Worm (Caenorhabditis elegans) whole organism, L2 larva: ENCODE results near the gene srt-48.

Source experiments
- C34F6.9 ChIP-seq: fragments of 150-350 bp; optimal IDR thresholded peaks from 2 replicates; lab custom pipeline; 2014; ENCODE audit warnings: missing biosample characterization, missing genetic modification characterization
- F13H6.1 ChIP-seq: sonication (generic microtip); optimal IDR thresholded peaks from 2 replicates; lab custom pipeline; 2016; ENCODE audit warnings: missing genetic modification characterization, missing compliant biosample characterization
- Y55F3AM.14 ChIP-seq: fragments of 200-800 bp; sonication (Bioruptor generic); optimal IDR thresholded peaks from 2 replicates; lab custom pipeline; 2018; ENCODE audit warnings: mild to moderate bottlenecking, missing genetic modification characterization, missing compliant biosample characterization
- ZK546.5 ChIP-seq: sonication (generic microtip); optimal IDR thresholded peaks from 2 replicates; lab custom pipeline; 2017; ENCODE audit warnings: missing biosample characterization, missing genetic modification characterization
- alr-1 ChIP-seq: fragments of 150-350 bp; optimal IDR thresholded peaks from 2 replicates; lab custom pipeline; 2014; ENCODE audit warnings: missing biosample characterization, missing genetic modification characterization
- aly-2 ChIP-seq: fragments of 150-350 bp; optimal IDR thresholded peaks from 2 replicates; lab custom pipeline; 2014; ENCODE audit warnings: missing biosample characterization, missing genetic modification characterization
- ama-1 ChIP-seq: fragments of 150-350 bp; optimal IDR thresholded peaks from 2 replicates; lab custom pipeline; 2018; ENCODE audit warnings: inconsistent platforms
- ceh-16 ChIP-seq: fragments of 150-350 bp; optimal IDR thresholded peaks from 2 replicates; lab custom pipeline; 2014; ENCODE audit warnings: missing biosample characterization, missing genetic modification characterization
- ceh-82 ChIP-seq: fragments of 150-350 bp; optimal IDR thresholded peaks from 2 replicates; lab custom pipeline; 2014; ENCODE audit warnings: missing biosample characterization, missing genetic modification characterization
- crh-2 ChIP-seq: sonication (generic microtip); optimal IDR thresholded peaks from 2 replicates; lab custom pipeline; 2017; ENCODE audit warnings: missing biosample characterization, missing genetic modification characterization
- dmd-4 ChIP-seq: sonication (generic microtip); optimal IDR thresholded peaks from 2 replicates; lab custom pipeline; 2017; ENCODE audit warnings: missing biosample characterization, missing genetic modification characterization
- egl-27 ChIP-seq: sonication (generic microtip); optimal IDR thresholded peaks from 3 replicates; lab custom pipeline; 2017; ENCODE audit warnings: missing biosample characterization, missing genetic modification reagents, missing genetic modification characterization
- elt-1 ChIP-seq: fragments of 150-350 bp; optimal IDR thresholded peaks from 2 replicates; lab custom pipeline; 2014; ENCODE audit warnings: missing biosample characterization, missing genetic modification characterization
- elt-3 ChIP-seq: sonication (generic microtip); optimal IDR thresholded peaks from 2 replicates; lab custom pipeline; 2017; ENCODE audit warnings: missing biosample characterization, missing genetic modification characterization
- fos-1 ChIP-seq: fragments of 150-350 bp; optimal IDR thresholded peaks from 2 replicates; lab custom pipeline; 2014; ENCODE audit warnings: missing biosample characterization, missing genetic modification characterization
- gmeb-1 ChIP-seq: fragments of 150-350 bp; optimal IDR thresholded peaks from 2 replicates; lab custom pipeline; 2014; ENCODE audit warnings: missing biosample characterization, missing genetic modification characterization
- lin-11 ChIP-seq: fragments of 150-350 bp; sonication (generic microtip); optimal IDR thresholded peaks from 2 replicates; lab custom pipeline; 2014; ENCODE audit warnings: missing biosample characterization, missing genetic modification characterization, inconsistent platforms, mixed read lengths
- lin-13 ChIP-seq: fragments of 150-350 bp; optimal IDR thresholded peaks from 2 replicates; lab custom pipeline; 2014; ENCODE audit warnings: missing biosample characterization, missing genetic modification reagents, missing genetic modification characterization
- lin-39 ChIP-seq: fragments of 150-350 bp; optimal IDR thresholded peaks from 2 replicates; lab custom pipeline; 2014; ENCODE audit warnings: missing biosample characterization, missing genetic modification reagents, missing genetic modification characterization
- lsy-2 ChIP-seq, 2 experiments: fragments of 150-350 bp in 1 of 2; sonication (generic microtip) in 1 of 2; optimal IDR thresholded peaks; 2 replicates each; lab custom pipeline; 2014 to 2017; ENCODE audit warnings: missing biosample characterization in 2 of 2, missing genetic modification characterization in 2 of 2
- mbf-1 ChIP-seq: sonication (generic microtip); optimal IDR thresholded peaks from 2 replicates; lab custom pipeline; 2017; ENCODE audit warnings: missing biosample characterization, missing genetic modification characterization
- mdl-1 ChIP-seq, 2 experiments: fragments of 150-350 bp in 1 of 2; sonication (generic microtip) in 1 of 2; optimal IDR thresholded peaks; 2 replicates each; lab custom pipeline; 2017; ENCODE audit warnings: missing biosample characterization in 2 of 2, missing genetic modification characterization in 2 of 2
- nhr-10 ChIP-seq: sonication (generic microtip); optimal IDR thresholded peaks from 2 replicates; lab custom pipeline; 2017; ENCODE audit warnings: missing biosample characterization, missing genetic modification characterization
- nhr-11 ChIP-seq: fragments of 150-350 bp; optimal IDR thresholded peaks from 2 replicates; lab custom pipeline; 2014; ENCODE audit warnings: missing biosample characterization, missing genetic modification characterization
- nhr-12 ChIP-seq: fragments of 150-350 bp; optimal IDR thresholded peaks from 2 replicates; lab custom pipeline; 2014; ENCODE audit warnings: missing biosample characterization, missing genetic modification characterization
- nhr-129 ChIP-seq: fragments of 150-350 bp; optimal IDR thresholded peaks from 2 replicates; lab custom pipeline; 2014; ENCODE audit warnings: missing biosample characterization, missing genetic modification characterization
- nhr-21 ChIP-seq: fragments of 150-350 bp; optimal IDR thresholded peaks from 2 replicates; lab custom pipeline; 2014; ENCODE audit warnings: missing biosample characterization, missing genetic modification characterization
- nhr-23 ChIP-seq: fragments of 150-350 bp; optimal IDR thresholded peaks from 2 replicates; lab custom pipeline; 2014; ENCODE audit warnings: missing biosample characterization, missing genetic modification reagents, missing genetic modification characterization
- nhr-237 ChIP-seq: fragments of 150-350 bp; optimal IDR thresholded peaks from 2 replicates; lab custom pipeline; 2014; ENCODE audit warnings: missing biosample characterization, missing genetic modification characterization
- nhr-25 ChIP-seq: fragments of 150-350 bp; sonication (generic microtip); optimal IDR thresholded peaks from 3 replicates; lab custom pipeline; 2014; ENCODE audit warnings: missing biosample characterization, missing genetic modification characterization
- nhr-6 ChIP-seq: fragments of 150-350 bp; optimal IDR thresholded peaks from 2 replicates; lab custom pipeline; 2014; ENCODE audit warnings: missing biosample characterization, missing genetic modification characterization
- nhr-77 ChIP-seq: fragments of 150-350 bp; optimal IDR thresholded peaks from 2 replicates; lab custom pipeline; 2014; ENCODE audit warnings: missing biosample characterization, missing genetic modification characterization
- peb-1 ChIP-seq: fragments of 150-350 bp; optimal IDR thresholded peaks from 2 replicates; lab custom pipeline; 2014; ENCODE audit warnings: missing biosample characterization, missing genetic modification characterization
- sem-4 ChIP-seq: fragments of 150-350 bp; optimal IDR thresholded peaks from 2 replicates; lab custom pipeline; 2014; ENCODE audit warnings: missing biosample characterization, missing genetic modification reagents, missing genetic modification characterization
- sma-3 ChIP-seq: sonication (generic microtip); optimal IDR thresholded peaks from 2 replicates; lab custom pipeline; 2016; ENCODE audit warnings: missing genetic modification reagents, missing genetic modification characterization, missing compliant biosample characterization
- sma-9 ChIP-seq, 2 experiments: fragments of 150-350 bp in 1 of 2; sonication (generic microtip) in 1 of 2; optimal IDR thresholded peaks; 2 replicates each; lab custom pipeline; 2014 to 2016; ENCODE audit warnings: missing genetic modification characterization in 2 of 2, mild to moderate bottlenecking in 1 of 2, missing biosample characterization in 1 of 2, missing compliant biosample characterization in 1 of 2, missing genetic modification reagents in 1 of 2, moderate library complexity in 1 of 2
- snpc-4 ChIP-seq: fragments of 150-350 bp; optimal IDR thresholded peaks from 2 replicates; lab custom pipeline; 2014; ENCODE audit warnings: missing biosample characterization, missing genetic modification characterization
- unc-55 ChIP-seq: fragments of 150-350 bp; sonication (generic microtip); optimal IDR thresholded peaks from 3 replicates; lab custom pipeline; 2014; ENCODE audit warnings: missing biosample characterization, missing genetic modification reagents, missing genetic modification characterization
- unc-62 ChIP-seq: fragments of 150-350 bp; optimal IDR thresholded peaks from 2 replicates; lab custom pipeline; 2014; ENCODE audit warnings: missing biosample characterization, missing genetic modification reagents, missing genetic modification characterization
- zag-1 ChIP-seq: fragments of 150-350 bp; optimal IDR thresholded peaks from 2 replicates; lab custom pipeline; 2014; ENCODE audit warnings: missing biosample characterization, missing genetic modification characterization
- ztf-1 ChIP-seq: fragments of 200-800 bp; sonication (Bioruptor generic); conservative IDR thresholded peaks from 2 replicates; pipeline ENCODE4 v1.3.6; 2022; ENCODE audit warnings: missing genetic modification characterization, missing compliant biosample characterization
- ztf-11 ChIP-seq: sonication (generic microtip); optimal IDR thresholded peaks from 2 replicates; lab custom pipeline; 2017; ENCODE audit warnings: missing biosample characterization, missing genetic modification characterization

The srt-48 gene

DNA sequence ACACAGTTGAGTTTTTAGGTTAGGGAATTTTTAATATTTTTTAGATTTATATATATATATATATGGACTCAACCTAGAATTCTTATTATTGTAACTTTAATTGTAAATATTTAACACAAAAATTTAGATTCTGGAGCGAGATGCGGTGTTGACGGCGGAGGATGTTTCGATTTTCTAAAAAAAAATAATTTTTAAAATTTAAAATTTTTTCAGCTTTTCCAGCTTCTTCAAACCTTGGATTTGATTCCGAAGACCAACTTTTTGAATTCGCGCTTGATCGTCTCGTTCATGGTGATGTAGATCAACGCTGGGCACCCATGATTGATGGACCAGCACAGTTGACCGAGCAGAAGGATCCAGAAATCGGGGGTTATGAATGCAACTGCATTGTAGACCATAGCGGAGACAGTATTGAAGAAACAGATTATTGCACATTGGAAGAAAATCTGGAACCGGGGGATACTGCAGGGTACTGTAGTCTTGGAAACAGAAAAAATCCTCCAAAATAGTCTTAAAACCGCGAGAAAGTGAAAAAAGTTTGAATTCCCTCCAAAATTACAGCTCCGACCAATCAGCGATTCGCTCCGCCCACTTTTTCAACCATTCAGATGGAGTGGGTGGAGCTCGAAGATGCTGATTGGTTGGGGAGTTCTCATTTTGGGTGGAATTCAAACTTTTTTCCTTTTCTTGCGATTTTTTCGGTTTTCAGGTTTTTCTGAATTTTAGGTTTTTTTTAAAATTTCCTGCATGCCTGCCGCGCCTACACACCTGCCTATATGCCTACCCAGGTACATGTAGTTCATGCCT is 19.2 kb downstream of the srt-48 start:
- TF ChIP-seq ztf-1 (GFP tag; lab: Robert Waterston, UW) (no peak), nhr-129 (tag; lab: Kevin White, UChicago) (peak; percentile 36), snpc-4 (tag; lab: Kevin White, UChicago) (no peak), C34F6.9 (tag; lab: Kevin White, UChicago) (no peak), aly-2 (tag; lab: Kevin White, UChicago) (peak; percentile 32), gmeb-1 (tag; lab: Kevin White, UChicago) (no peak), egl-27 (tag; lab: Kevin White, UChicago) (no peak), unc-55 (GFP tag; lab: Kevin White, UChicago) (no peak)

DNA sequence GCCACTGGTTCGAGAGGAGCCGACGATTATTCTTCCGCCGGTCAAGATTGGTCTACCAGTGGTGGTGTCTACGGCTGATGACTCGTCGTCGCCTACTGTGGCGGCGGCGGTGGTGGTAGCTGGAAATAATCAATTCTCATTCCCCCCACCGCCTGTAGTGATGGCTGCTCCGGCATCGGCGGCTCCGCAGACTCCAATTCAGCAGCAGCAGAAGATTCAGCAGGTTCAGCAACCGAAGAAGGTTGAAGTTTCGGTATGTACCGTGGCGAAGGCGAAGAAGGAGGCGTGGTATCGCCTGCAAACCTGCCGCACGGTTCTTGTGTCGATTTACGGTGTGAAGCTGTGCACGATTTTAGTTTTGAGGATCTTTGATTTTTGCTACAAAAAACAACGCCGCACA is 22.6 kb downstream of the srt-48 start:
- TF ChIP-seq nhr-129 (tag; lab: Kevin White, UChicago): no peak

DNA sequence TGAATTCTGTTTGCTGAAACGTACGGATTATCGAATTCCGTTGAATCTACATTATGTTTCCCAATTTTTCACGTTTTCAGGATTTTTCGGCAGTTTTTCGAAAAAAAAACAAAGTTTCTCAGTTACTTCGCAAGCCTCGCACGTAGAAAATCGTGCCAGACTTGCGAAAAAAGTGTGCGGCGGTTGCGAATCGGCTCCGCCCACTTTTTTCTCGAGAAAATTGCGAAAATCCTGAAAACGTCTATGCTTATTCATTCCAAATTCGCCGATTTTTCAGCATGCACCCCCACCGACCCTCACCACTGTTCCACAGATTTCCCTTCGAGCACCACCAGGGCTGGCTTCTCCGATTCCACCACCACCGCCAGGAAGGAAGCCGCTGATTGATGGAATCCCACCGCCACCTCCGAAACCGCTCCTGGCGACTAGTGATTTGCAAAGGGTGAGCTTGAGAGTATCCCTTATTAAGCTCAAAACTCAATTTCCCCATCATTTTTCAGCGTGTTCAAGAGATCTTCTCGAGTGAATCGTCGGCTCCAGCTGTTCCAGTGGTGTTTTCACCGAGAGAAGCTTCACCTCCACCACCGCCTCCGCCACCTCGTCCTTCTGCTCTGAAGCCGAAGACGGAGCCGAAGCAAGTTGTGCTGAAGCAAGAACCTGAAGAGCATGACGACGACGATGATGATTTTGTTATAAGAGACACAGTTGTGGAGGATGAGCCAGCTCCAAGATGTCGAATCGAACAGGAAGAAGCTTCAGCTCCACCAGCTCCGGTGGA is 26.4 kb downstream of the srt-48 start:
- TF ChIP-seq nhr-77 (tag; lab: Kevin White, UChicago) (no peak), dmd-4 (tag; lab: Kevin White, UChicago) (no peak)

DNA sequence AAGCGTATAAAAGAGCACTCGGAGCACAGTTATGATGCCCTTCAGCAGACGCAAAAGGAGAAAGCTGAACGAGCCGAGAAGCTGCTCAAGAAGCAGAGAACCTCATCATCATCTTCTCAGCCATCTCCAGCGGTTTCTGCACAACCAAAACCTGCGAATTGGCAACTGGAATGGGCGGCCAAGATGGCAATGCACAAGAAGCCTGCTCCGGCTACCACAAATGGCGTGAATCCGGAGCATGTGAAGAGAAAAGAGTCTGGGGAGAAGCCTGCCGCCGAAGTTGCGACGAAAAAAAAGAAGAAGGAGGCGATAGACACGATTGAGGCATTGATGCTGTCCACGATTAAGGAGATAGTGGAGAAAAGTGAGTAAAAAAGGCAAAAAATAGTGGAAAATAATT is 27.6 kb downstream of the srt-48 start:
- no peak for TF ChIP-seq nhr-12 (tag; lab: Kevin White, UChicago)

ce11 chrIV:15039477-15039876 is 29.2 kb downstream of the srt-48 start, which contains the start of gene hrpu-1:
TSS of gene hrpu-1 (plus strand) at chrIV:15039616.
- TF ChIP-seq nhr-23 (tag; lab: Kevin White, UChicago): no peak
- TF ChIP-seq alr-1 (tag; lab: Kevin White, UChicago): no peak
- no peak for TF ChIP-seq ztf-11 (tag; lab: Kevin White, UChicago)
- TF ChIP-seq nhr-25: peak; percentile 81
- peak; percentile 71 for TF ChIP-seq nhr-21 (tag; lab: Kevin White, UChicago)
- TF ChIP-seq nhr-237: no peak
- no peak for TF ChIP-seq elt-3 (tag; lab: Kevin White, UChicago)
- TF ChIP-seq fos-1 (tag; lab: Kevin White, UChicago): peak; percentile 44
- TF ChIP-seq peb-1 (tag; lab: Kevin White, UChicago): no peak
- TF ChIP-seq nhr-6 (tag; lab: Kevin White, UChicago): peak; percentile 12
- TF ChIP-seq mbf-1 (tag; lab: Kevin White, UChicago): no peak
- no peak for TF ChIP-seq ceh-82 (tag; lab: Kevin White, UChicago)
- no peak for TF ChIP-seq aly-2 (tag; lab: Kevin White, UChicago)
- peak; percentile 81 for TF ChIP-seq crh-2 (tag; lab: Kevin White, UChicago)
- TF ChIP-seq sma-9 (GFP tag; optimal IDR thresholded peaks at IDR 0.05; lab: Kevin White, UChicago): peak; percentile 64
- no peak for TF ChIP-seq sma-9 (tag; optimal IDR thresholded peaks at IDR 0.05; lab: Kevin White, UChicago)
- TF ChIP-seq unc-55 (GFP tag; lab: Kevin White, UChicago): peak; percentile 81
- no peak for TF ChIP-seq nhr-11
- no peak for TF ChIP-seq mdl-1 (tag; optimal IDR thresholded peaks at IDR 0.05; lab: Kevin White, UChicago)
- no peak for TF ChIP-seq lin-39 (tag; lab: Kevin White, UChicago)
- TF ChIP-seq nhr-10 (tag; lab: Kevin White, UChicago): no peak
- TF ChIP-seq zag-1: peak; percentile 47
- peak; percentile 95 for TF ChIP-seq C34F6.9 (tag; lab: Kevin White, UChicago)
- peak; percentile 46 for TF ChIP-seq ama-1 (lab: Kevin White, UChicago)
- no peak for TF ChIP-seq elt-1 (tag; lab: Kevin White, UChicago)
- TF ChIP-seq lin-13 (GFP tag; lab: Kevin White, UChicago): peak; percentile 84
- TF ChIP-seq sma-3: peak; percentile 57
- TF ChIP-seq sem-4 (tag; lab: Kevin White, UChicago): peak; percentile 7
- TF ChIP-seq F13H6.1 (tag; lab: Kevin White, UChicago): peak; percentile 63
- no peak for TF ChIP-seq ZK546.5 (tag; lab: Kevin White, UChicago)
- peak; percentile 53 for TF ChIP-seq snpc-4 (tag; lab: Kevin White, UChicago)
- TF ChIP-seq nhr-12 (tag; lab: Kevin White, UChicago): no peak
- TF ChIP-seq unc-62 (GFP tag; lab: Kevin White, UChicago): no peak
- TF ChIP-seq ztf-1 (GFP tag; lab: Robert Waterston, UW): no peak
- peak; percentile 94 for TF ChIP-seq gmeb-1 (tag; lab: Kevin White, UChicago)
- no peak for TF ChIP-seq Y55F3AM.14
- TF ChIP-seq lsy-2 (tag; optimal IDR thresholded peaks at IDR 0.05; lab: Kevin White, UChicago): peak; percentile 86 to 90
- TF ChIP-seq dmd-4 (tag; lab: Kevin White, UChicago): no peak
- no peak for TF ChIP-seq ceh-16 (tag; lab: Kevin White, UChicago)
- peak; percentile 55 for TF ChIP-seq lin-11
